Worm (Caenorhabditis elegans) whole organism, L4/young adult: ENCODE measurements around the gene fbxa-139.

Experiments
- W03F9.2 ChIP-seq: fragments of 150-350 bp; optimal IDR thresholded peaks from 2 replicates; lab custom pipeline; 2014; ENCODE audit warnings: missing biosample characterization, missing genetic modification characterization
- him-1 ChIP-seq: sonication (generic microtip); optimal IDR thresholded peaks from 2 replicates; lab custom pipeline; 2016; ENCODE audit warnings: missing genotype, missing genetic modification reagents, missing genetic modification characterization, missing compliant biosample characterization

ce11 chrV:15571006-15571526 lies 23.4 kb downstream of the fbxa-139 start, which contains the start of gene fbxa-95:
- TF ChIP-seq him-1 (tag; lab: Kevin White, UChicago): no peak
- TF ChIP-seq W03F9.2 (tag; lab: Kevin White, UChicago): no peak
